Worm (Caenorhabditis elegans): ENCODE data around the gene B0034.2.
A peak's percentile ranks its signal among the peaks of the same experiment; 100 is the strongest.

B0034.2 gene

ce11 chrII:5933133-5933532 lies 11.0 kb downstream of the B0034.2 start:
- TF ChIP-seq nhr-25 (tag; optimal IDR thresholded peaks at IDR 0.05), result no peak
- no peak for TF ChIP-seq zag-1 (tag; optimal IDR thresholded peaks at IDR 0.05)
- TF ChIP-seq unc-39 (tag; optimal IDR thresholded peaks at IDR 0.05), result no peak
- TF ChIP-seq ceh-16 (tag; optimal IDR thresholded peaks at IDR 0.05), result no peak
- TF ChIP-seq blmp-1 (tag; optimal IDR thresholded peaks at IDR 0.05; ENCODE audit: insufficient read depth), result no peak
- no peak for TF ChIP-seq gmeb-1 (tag; optimal IDR thresholded peaks at IDR 0.05)
- TF ChIP-seq lin-13 (GFP tag; optimal IDR thresholded peaks at IDR 0.05), result no peak
- TF ChIP-seq crh-2 (tag; optimal IDR thresholded peaks at IDR 0.05), result no peak
- no peak for TF ChIP-seq nhr-21 (tag; optimal IDR thresholded peaks at IDR 0.05)
- no peak for TF ChIP-seq snpc-4 (tag; optimal IDR thresholded peaks at IDR 0.05)
- TF ChIP-seq aly-2 (tag; optimal IDR thresholded peaks at IDR 0.05), result no peak
- no peak for TF ChIP-seq nhr-77 (tag; optimal IDR thresholded peaks at IDR 0.05)

ce11 chrII:5931904-5932764 lies 12.0 kb downstream of the B0034.2 start:
- TF ChIP-seq blmp-1 (tag; optimal IDR thresholded peaks at IDR 0.05; ENCODE audit: insufficient read depth) (no peak), mab-5 (tag; optimal IDR thresholded peaks at IDR 0.05) (peak; percentile 21), ama-1 (optimal IDR thresholded peaks at IDR 0.05) (no peak), nhr-12 (tag; optimal IDR thresholded peaks at IDR 0.05) (no peak), nhr-25 (tag; optimal IDR thresholded peaks at IDR 0.05) (no peak), nhr-21 (tag; optimal IDR thresholded peaks at IDR 0.05) (peak; percentile 45), lin-13 (GFP tag; optimal IDR thresholded peaks at IDR 0.05) (no peak), zag-1 (tag; optimal IDR thresholded peaks at IDR 0.05) (no peak), ceh-16 (tag; optimal IDR thresholded peaks at IDR 0.05) (no peak), nhr-6 (tag; optimal IDR thresholded peaks at IDR 0.05) (peak; percentile 22), nhr-23 (tag; optimal IDR thresholded peaks at IDR 0.05) (no peak), R02D3.7 (tag; optimal IDR thresholded peaks at IDR 0.05) (no peak), lsy-2 (tag; optimal IDR thresholded peaks at IDR 0.05) (peak in 1 of 2 experiments; percentile 66), F13H6.1 (tag; optimal IDR thresholded peaks at IDR 0.05) (peak; percentile 61), ztf-4 (tag; optimal IDR thresholded peaks at IDR 0.05) (no peak), ZK546.5 (tag; optimal IDR thresholded peaks at IDR 0.05) (no peak), lin-39 (tag; optimal IDR thresholded peaks at IDR 0.05) (no peak), aly-2 (tag; optimal IDR thresholded peaks at IDR 0.05) (no peak), nhr-10 (tag; optimal IDR thresholded peaks at IDR 0.05) (no peak), nhr-11 (tag; optimal IDR thresholded peaks at IDR 0.05) (no peak), elt-3 (tag; optimal IDR thresholded peaks at IDR 0.05) (no peak), alr-1 (tag; optimal IDR thresholded peaks at IDR 0.05) (no peak), ztf-1 (GFP tag; conservative IDR thresholded peaks at IDR 0.05) (no peak), C34F6.9 (tag; optimal IDR thresholded peaks at IDR 0.05) (peak; percentile 61), crh-2 (tag; optimal IDR thresholded peaks at IDR 0.05) (peak; percentile 91), unc-39 (tag; optimal IDR thresholded peaks at IDR 0.05) (no peak), ztf-11 (tag; optimal IDR thresholded peaks at IDR 0.05) (no peak), dmd-4 (tag; optimal IDR thresholded peaks at IDR 0.05) (no peak), peb-1 (tag; optimal IDR thresholded peaks at IDR 0.05) (no peak), gmeb-1 (tag; optimal IDR thresholded peaks at IDR 0.05) (peak; percentile 44), egl-27 (tag; optimal IDR thresholded peaks at IDR 0.05) (no peak), nhr-77 (tag; optimal IDR thresholded peaks at IDR 0.05) (no peak), fos-1 (tag; optimal IDR thresholded peaks at IDR 0.05) (peak; percentile 83), mdl-1 (tag; optimal IDR thresholded peaks at IDR 0.05) (no peak), unc-55 (GFP tag; optimal IDR thresholded peaks at IDR 0.05) (no peak), elt-1 (tag; optimal IDR thresholded peaks at IDR 0.05) (no peak), nhr-129 (tag; optimal IDR thresholded peaks at IDR 0.05) (peak; percentile 61), lin-11 (tag; optimal IDR thresholded peaks at IDR 0.05) (no peak), nhr-237 (tag; optimal IDR thresholded peaks at IDR 0.05) (no peak), snpc-4 (tag; optimal IDR thresholded peaks at IDR 0.05) (no peak), unc-62 (GFP tag; optimal IDR thresholded peaks at IDR 0.05) (peak; percentile 12), sem-4 (tag; optimal IDR thresholded peaks at IDR 0.05) (no peak), mbf-1 (tag; optimal IDR thresholded peaks at IDR 0.05) (no peak), sma-9 (GFP tag; optimal IDR thresholded peaks at IDR 0.05) (peak; percentile 88), sma-9 (tag; optimal IDR thresholded peaks at IDR 0.05) (no peak), ceh-82 (tag; optimal IDR thresholded peaks at IDR 0.05) (no peak)

Data from whole organism, L2 larva.